Worm (Caenorhabditis elegans) whole organism, young adult: Measurements from ENCODE around the gene tebp-2.
A peak's percentile ranks its signal among the peaks of the same experiment; 100 is the strongest.

Source experiments
- B0336.3 ChIP-seq: fragments of 200-800 bp; sonication (Bioruptor generic); IDR thresholded peaks from 2 replicates; pipeline ENCODE4 v1.3.6; 2022; ENCODE audit warnings: missing genetic modification characterization, missing compliant biosample characterization
- C17E4.6 ChIP-seq: fragments of 200-800 bp; sonication (Bioruptor generic); IDR thresholded peaks from 2 replicates; pipeline ENCODE4 v1.3.6; 2022; ENCODE audit warnings: missing genetic modification reagents, missing genetic modification characterization, missing compliant biosample characterization
- F23B12.7 ChIP-seq: sonication (generic microtip); optimal IDR thresholded peaks from 2 replicates; lab custom pipeline; 2017; ENCODE audit warnings: missing genetic modification characterization, mild to moderate bottlenecking, missing compliant biosample characterization, antibody characterized with exemption, moderate library complexity; ENCODE audit not compliant: insufficient read depth
- F52B5.7 ChIP-seq: sonication (generic microtip); optimal IDR thresholded peaks from 2 replicates; lab custom pipeline; 2016; ENCODE audit warnings: mild to moderate bottlenecking, missing genetic modification characterization, missing compliant biosample characterization
- Y67H2A.10 ChIP-seq: fragments of 200-800 bp; sonication (Bioruptor generic); conservative IDR thresholded peaks from 2 replicates; pipeline ENCODE4 v1.3.6; 2022; ENCODE audit warnings: missing genetic modification reagents, missing genetic modification characterization, missing compliant biosample characterization
- ZK185.1 ChIP-seq: sonication (generic microtip); optimal IDR thresholded peaks from 2 replicates; lab custom pipeline; 2016; ENCODE audit warnings: mild to moderate bottlenecking, missing genetic modification characterization, missing compliant biosample characterization; ENCODE audit not compliant: poor library complexity, severe bottlenecking
- akir-1 ChIP-seq: fragments of 200-800 bp; sonication (Bioruptor generic); optimal IDR thresholded peaks from 2 replicates; lab custom pipeline; 2018; ENCODE audit warnings: mild to moderate bottlenecking, missing genetic modification characterization, moderate library complexity, missing compliant biosample characterization
- aptf-2 ChIP-seq: fragments of 200-800 bp; sonication (Bioruptor generic); conservative IDR thresholded peaks from 2 replicates; pipeline ENCODE4 v1.3.6; 2022; ENCODE audit warnings: missing genetic modification reagents, missing genetic modification characterization, missing compliant biosample characterization
- aptf-3 ChIP-seq: fragments of 200-800 bp; sonication (Bioruptor generic); IDR thresholded peaks from 2 replicates; pipeline ENCODE4 v1.3.6; 2022; ENCODE audit warnings: missing genetic modification characterization, missing compliant biosample characterization
- athp-1 ChIP-seq: sonication (generic microtip); optimal IDR thresholded peaks from 2 replicates; lab custom pipeline; 2017; ENCODE audit warnings: mild to moderate bottlenecking, missing genetic modification characterization, missing compliant biosample characterization
- attf-6 ChIP-seq: fragments of 200-800 bp; sonication (Bioruptor generic); IDR thresholded peaks from 2 replicates; pipeline ENCODE4 v1.3.6; 2022; ENCODE audit warnings: missing genetic modification reagents, missing genetic modification characterization, missing compliant biosample characterization
- bed-1 ChIP-seq: fragments of 200-800 bp; sonication (Bioruptor generic); IDR thresholded peaks from 2 replicates; pipeline ENCODE4 v1.3.6; 2022; ENCODE audit warnings: missing genetic modification reagents, missing genetic modification characterization, missing compliant biosample characterization
- bed-2 ChIP-seq: fragments of 200-800 bp; sonication (Bioruptor generic); IDR thresholded peaks from 2 replicates; pipeline ENCODE4 v1.3.6; 2022; ENCODE audit warnings: missing genetic modification reagents, missing genetic modification characterization, missing compliant biosample characterization
- ceh-79 ChIP-seq: sonication (generic microtip); optimal IDR thresholded peaks from 2 replicates; lab custom pipeline; 2017; ENCODE audit warnings: mild to moderate bottlenecking, missing genetic modification characterization, missing compliant biosample characterization
- dox-1 ChIP-seq: fragments of 200-800 bp; sonication (Bioruptor generic); IDR thresholded peaks from 2 replicates; pipeline ENCODE4 v1.3.6; 2022; ENCODE audit warnings: missing genetic modification reagents, missing genetic modification characterization, missing compliant biosample characterization
- dpff-1 ChIP-seq: sonication (generic microtip); optimal IDR thresholded peaks from 2 replicates; lab custom pipeline; 2017; ENCODE audit warnings: mild to moderate bottlenecking, missing genetic modification characterization, missing compliant biosample characterization
- dpl-1 ChIP-seq: fragments of 150-350 bp; optimal IDR thresholded peaks from 2 replicates; lab custom pipeline; 2014; ENCODE audit warnings: missing biosample characterization, missing genetic modification reagents, missing genetic modification characterization
- efl-1 ChIP-seq: fragments of 150-350 bp; optimal IDR thresholded peaks from 2 replicates; lab custom pipeline; 2014; ENCODE audit warnings: missing biosample characterization, missing genetic modification reagents, missing genetic modification characterization
- egl-44 ChIP-seq: fragments of 200-800 bp; sonication (Bioruptor generic); IDR thresholded peaks from 2 replicates; pipeline ENCODE4 v1.3.6; 2022; ENCODE audit warnings: missing genetic modification reagents, missing genetic modification characterization, missing compliant biosample characterization
- hlh-12 ChIP-seq: sonication (generic microtip); optimal IDR thresholded peaks from 2 replicates; lab custom pipeline; 2016; ENCODE audit warnings: missing genetic modification characterization, missing compliant biosample characterization
- hmg-1.2 ChIP-seq: fragments of 200-800 bp; sonication (Bioruptor generic); IDR thresholded peaks from 2 replicates; pipeline ENCODE4 v1.3.6; 2022; ENCODE audit warnings: missing genetic modification reagents, missing genetic modification characterization, missing compliant biosample characterization
- let-526 ChIP-seq: fragments of 200-800 bp; sonication (Bioruptor generic); IDR thresholded peaks from 2 replicates; pipeline ENCODE4 v1.3.6; 2022; ENCODE audit warnings: missing genetic modification reagents, missing genetic modification characterization, missing compliant biosample characterization
- lin-26 ChIP-seq: fragments of 200-800 bp; sonication (Bioruptor generic); IDR thresholded peaks from 2 replicates; pipeline ENCODE4 v1.3.6; 2022; ENCODE audit warnings: missing genetic modification reagents, missing genetic modification characterization, missing compliant biosample characterization
- lin-35 ChIP-seq, 3 experiments: fragments of 150-350 bp in 2 of 3; sonication (generic microtip) in 1 of 3; optimal IDR thresholded peaks; 2 replicates each; lab custom pipeline; 2014 to 2018; ENCODE audit warnings: missing biosample characterization in 3 of 3, missing genetic modification characterization in 3 of 3, missing genetic modification reagents in 3 of 3
- lin-40 ChIP-seq: sonication (generic microtip); optimal IDR thresholded peaks from 2 replicates; lab custom pipeline; 2016; ENCODE audit warnings: missing genetic modification characterization, mild to moderate bottlenecking, missing compliant biosample characterization, missing genotype, missing genetic modification reagents
- lin-54 ChIP-seq: fragments of 200-800 bp; sonication (Bioruptor generic); optimal IDR thresholded peaks from 2 replicates; lab custom pipeline; 2018; ENCODE audit warnings: mild to moderate bottlenecking, missing genetic modification characterization, missing compliant biosample characterization
- madf-10 ChIP-seq: sonication (generic microtip); optimal IDR thresholded peaks from 2 replicates; lab custom pipeline; 2016; ENCODE audit warnings: mild to moderate bottlenecking, missing genetic modification characterization, missing compliant biosample characterization
- madf-3 ChIP-seq: fragments of 200-800 bp; sonication (Bioruptor generic); IDR thresholded peaks from 2 replicates; pipeline ENCODE4 v1.3.6; 2022; ENCODE audit warnings: missing genetic modification reagents, missing genetic modification characterization, missing compliant biosample characterization
- madf-6 ChIP-seq: fragments of 200-800 bp; sonication (Bioruptor generic); IDR thresholded peaks from 2 replicates; pipeline ENCODE4 v1.3.6; 2022; ENCODE audit warnings: missing genetic modification reagents, missing genetic modification characterization, missing compliant biosample characterization
- mel-28 ChIP-seq: sonication (generic microtip); optimal IDR thresholded peaks from 2 replicates; lab custom pipeline; 2016; ENCODE audit warnings: borderline replicate concordance, mild to moderate bottlenecking, missing genetic modification characterization, missing compliant biosample characterization
- nhr-80 ChIP-seq: sonication (generic microtip); optimal IDR thresholded peaks from 2 replicates; lab custom pipeline; 2016; ENCODE audit warnings: missing genetic modification characterization, missing compliant biosample characterization
- nhr-90 ChIP-seq: sonication (generic microtip); optimal IDR thresholded peaks from 2 replicates; lab custom pipeline; 2016; ENCODE audit warnings: missing genotype, mild to moderate bottlenecking, missing genetic modification characterization, missing compliant biosample characterization
- rpc-1 ChIP-seq, 2 experiments: fragments of 150-350 bp in 1 of 2; sonication (generic microtip) in 1 of 2; optimal IDR thresholded peaks; 2 replicates each; lab custom pipeline; 2014 to 2018; ENCODE audit warnings: missing biosample characterization in 1 of 2, missing genetic modification characterization in 1 of 2, missing genetic modification reagents in 1 of 2, missing genotype in 1 of 2
- snpc-1.3 ChIP-seq: sonication (generic microtip); optimal IDR thresholded peaks from 2 replicates; lab custom pipeline; 2017; ENCODE audit warnings: missing genetic modification characterization, mild to moderate bottlenecking, missing compliant biosample characterization, antibody characterized with exemption, moderate library complexity, missing genotype, missing genetic modification reagents; ENCODE audit not compliant: insufficient read depth
- snpc-4 ChIP-seq, 5 experiments: fragments of 150-350 bp in 1 of 5; sonication (generic microtip) in 4 of 5; optimal IDR thresholded peaks; 2 replicates each; lab custom pipeline; 2014 to 2018; ENCODE audit warnings: missing genetic modification characterization in 5 of 5, missing biosample characterization in 3 of 5, antibody characterized with exemption in 2 of 5, mild to moderate bottlenecking in 2 of 5, missing compliant biosample characterization in 2 of 5, missing genotype in 2 of 5, moderate library complexity in 2 of 5, missing genetic modification reagents in 1 of 5
- sptf-2 ChIP-seq: fragments of 200-800 bp; sonication (Bioruptor generic); optimal IDR thresholded peaks from 2 replicates; lab custom pipeline; 2018; ENCODE audit warnings: mild to moderate bottlenecking, missing genetic modification characterization, missing compliant biosample characterization
- tbp1 ChIP-seq: fragments of 200-800 bp; sonication (Bioruptor generic); optimal IDR thresholded peaks from 2 replicates; lab custom pipeline; 2018; ENCODE audit warnings: mild to moderate bottlenecking, missing genetic modification characterization, missing compliant biosample characterization
- tlf-1 ChIP-seq: fragments of 200-800 bp; sonication (Bioruptor generic); optimal IDR thresholded peaks from 2 replicates; lab custom pipeline; 2018; ENCODE audit warnings: mild to moderate bottlenecking, missing genetic modification characterization, missing compliant biosample characterization
- unc-62 ChIP-seq: fragments of 150-350 bp; optimal IDR thresholded peaks from 2 replicates; lab custom pipeline; 2014; ENCODE audit warnings: missing biosample characterization, missing genetic modification reagents, missing genetic modification characterization
- ztf-18 ChIP-seq: sonication (generic microtip); optimal IDR thresholded peaks from 2 replicates; lab custom pipeline; 2016; ENCODE audit warnings: missing genotype, mild to moderate bottlenecking, missing genetic modification characterization, missing compliant biosample characterization
- ztf-6 ChIP-seq: fragments of 200-800 bp; sonication (Bioruptor generic); IDR thresholded peaks from 2 replicates; pipeline ENCODE4 v1.3.6; 2022; ENCODE audit warnings: missing genetic modification reagents, missing genetic modification characterization, missing compliant biosample characterization

tebp-2 gene

ce11 chrIV:5533556-5533955 is 7.9 kb upstream of the tebp-2 start:
- TF ChIP-seq tlf-1, result no peak
- no peak for TF ChIP-seq athp-1 (tag; lab: Kevin White, UChicago)
- TF ChIP-seq snpc-1.3 (tag; lab: Kevin White, UChicago), result no peak
- TF ChIP-seq aptf-3 (GFP tag; lab: Robert Waterston, UW), result no peak
- TF ChIP-seq bed-2 (GFP tag; lab: Robert Waterston, UW), result no peak
- TF ChIP-seq lin-54 (GFP tag; lab: Kevin White, UChicago), result no peak
- no peak for TF ChIP-seq dpl-1 (GFP tag; lab: Kevin White, UChicago)
- TF ChIP-seq Y67H2A.10 (GFP tag; lab: Robert Waterston, UW), result no peak
- TF ChIP-seq attf-6 (GFP tag; lab: Robert Waterston, UW), result no peak
- TF ChIP-seq lin-40 (tag; lab: Kevin White, UChicago), result no peak
- no peak for TF ChIP-seq B0336.3 (GFP tag; lab: Robert Waterston, UW)
- no peak for TF ChIP-seq tbp1 (GFP tag; lab: Kevin White, UChicago)
- no peak for TF ChIP-seq sptf-2

- no peak for TF ChIP-seq akir-1 (GFP tag; lab: Kevin White, UChicago)
- no peak for TF ChIP-seq hlh-12 (tag; lab: Kevin White, UChicago)
- TF ChIP-seq lin-35 (GFP tag; optimal IDR thresholded peaks at IDR 0.05; lab: Kevin White, UChicago), result no peak
- TF ChIP-seq attf-6 (GFP tag; lab: Robert Waterston, UW), result no peak
- no peak for TF ChIP-seq madf-10
- TF ChIP-seq athp-1 (tag; lab: Kevin White, UChicago), result no peak
- TF ChIP-seq aptf-2 (GFP tag; lab: Robert Waterston, UW), result no peak
- TF ChIP-seq ztf-18 (tag; lab: Kevin White, UChicago), result no peak
- TF ChIP-seq bed-1 (GFP tag; lab: Robert Waterston, UW), result no peak
- no peak for TF ChIP-seq dpff-1
- no peak for TF ChIP-seq lin-26 (GFP tag; lab: Robert Waterston, UW)
- TF ChIP-seq ceh-79, result no peak
- no peak for TF ChIP-seq snpc-4 (GFP tag; optimal IDR thresholded peaks at IDR 0.05; lab: Kevin White, UChicago)
- TF ChIP-seq snpc-4 (tag; optimal IDR thresholded peaks at IDR 0.05; lab: Kevin White, UChicago), result no peak
- no peak for TF ChIP-seq madf-3 (GFP tag; lab: Robert Waterston, UW)
- TF ChIP-seq nhr-90 (tag; lab: Kevin White, UChicago), result no peak
Measured at ce11 chrIV:5534596-5534995, 6.8 kb upstream of the tebp-2 start.

DNA sequence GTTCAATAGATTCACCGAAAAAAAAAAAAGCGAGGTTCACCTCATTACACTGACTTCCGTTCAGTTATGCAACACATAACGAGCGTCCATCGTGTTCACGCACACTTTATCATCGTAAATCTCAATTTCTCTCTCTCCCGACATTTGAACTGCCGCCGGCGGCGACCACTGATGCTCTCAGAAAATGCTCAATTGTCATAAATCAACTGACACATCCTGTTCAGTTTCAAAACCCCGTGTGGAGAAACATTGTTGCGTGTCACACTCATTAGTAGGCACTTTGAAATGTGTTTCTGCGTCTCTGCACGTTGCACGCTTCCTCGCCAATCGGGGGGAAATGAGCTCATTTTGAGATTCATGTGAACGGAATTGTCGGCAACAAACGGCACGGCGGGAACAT is 5.6 kb upstream of the tebp-2 start:
- no peak for TF ChIP-seq rpc-1 (optimal IDR thresholded peaks at IDR 0.05; lab: Kevin White, UChicago)
- TF ChIP-seq rpc-1 (tag; optimal IDR thresholded peaks at IDR 0.05; lab: Kevin White, UChicago), result no peak
- no peak for TF ChIP-seq let-526
- TF ChIP-seq hmg-1.2 (GFP tag; lab: Robert Waterston, UW), result 0 out of 2 replicates have a peak, but pooled peaks have one; percentile 13
- no peak for TF ChIP-seq bed-1 (GFP tag; lab: Robert Waterston, UW)
- TF ChIP-seq, all 124 proteins: peak for 1

- TF ChIP-seq egl-44 (GFP tag; lab: Robert Waterston, UW) (no peak), ZK185.1 (tag; lab: Kevin White, UChicago) (no peak), snpc-4 (GFP tag; optimal IDR thresholded peaks at IDR 0.05; lab: Kevin White, UChicago) (no peak), snpc-4 (tag; optimal IDR thresholded peaks at IDR 0.05; lab: Kevin White, UChicago) (peak in 2 of 4 experiments; percentile 7 to 60), dox-1 (GFP tag; lab: Robert Waterston, UW) (peak; percentile 52; the same call in 1 of the 2 replicates), mel-28 (tag; lab: Kevin White, UChicago) (no peak), F23B12.7 (peak; percentile 55), madf-6 (0 out of 2 replicates have a peak, but pooled peaks have one; percentile 36), nhr-80 (no peak), madf-10 (no peak), B0336.3 (GFP tag; lab: Robert Waterston, UW) (no peak), lin-26 (GFP tag; lab: Robert Waterston, UW) (no peak), dpff-1 (no peak), unc-62 (no peak), snpc-1.3 (tag; lab: Kevin White, UChicago) (peak; percentile 1), ztf-6 (no peak), C17E4.6 (GFP tag; lab: Robert Waterston, UW) (no peak), efl-1 (GFP tag; lab: Kevin White, UChicago) (peak; percentile 36), F52B5.7 (tag; lab: Kevin White, UChicago) (no peak)
Measured at ce11 chrIV:5537813-5538538, 3.5 kb upstream of the tebp-2 start, which contains the start of the genes fem-1 and drp-1. fem-1 (minus strand) TSS chrIV:5537962. drp-1 (plus strand) TSS chrIV:5538488.
